Worm (Caenorhabditis elegans) whole organism, L4 larva: ENCODE measurements around the gene F54C8.1.

ENCODE experiments used
- F37D6.2 ChIP-seq: sonication (generic microtip); optimal IDR thresholded peaks from 2 replicates; lab custom pipeline; 2016; ENCODE audit warnings: mild to moderate bottlenecking, missing genetic modification characterization, missing compliant biosample characterization
- F49E8.2 ChIP-seq: sonication (generic microtip); optimal IDR thresholded peaks from 2 replicates; lab custom pipeline; 2016; ENCODE audit warnings: missing compliant biosample characterization, mild to moderate bottlenecking, missing genetic modification characterization, borderline replicate concordance
- Y48G9A.11 ChIP-seq: fragments of 200-800 bp; sonication (Bioruptor generic); IDR thresholded peaks from 2 replicates; pipeline ENCODE4 v1.3.6; 2022; ENCODE audit warnings: missing genetic modification reagents, missing genetic modification characterization, missing compliant biosample characterization
- Y75B8A.6 ChIP-seq: fragments of 200-800 bp; sonication (Bioruptor generic); IDR thresholded peaks from 2 replicates; pipeline ENCODE4 v1.3.6; 2022; ENCODE audit warnings: missing genetic modification reagents, missing genetic modification characterization, missing compliant biosample characterization
- ama-1 ChIP-seq: fragments of 150-350 bp; optimal IDR thresholded peaks from 2 replicates; lab custom pipeline; 2014; ENCODE audit warnings: inconsistent platforms, mixed read lengths
- arid-1 ChIP-seq: fragments of 200-800 bp; sonication (Bioruptor generic); conservative IDR thresholded peaks from 2 replicates; pipeline ENCODE4 v1.3.6; 2022; ENCODE audit warnings: missing genetic modification reagents, missing genetic modification characterization, missing compliant biosample characterization
- ceh-28 ChIP-seq: fragments of 150-350 bp; optimal IDR thresholded peaks from 2 replicates; lab custom pipeline; 2014; ENCODE audit warnings: missing biosample characterization, missing genetic modification reagents, missing genetic modification characterization
- ceh-62 ChIP-seq: sonication (generic microtip); optimal IDR thresholded peaks from 2 replicates; lab custom pipeline; 2017; ENCODE audit warnings: missing biosample characterization, missing genetic modification characterization
- ctbp-1 ChIP-seq: fragments of 200-800 bp; sonication (Bioruptor generic); IDR thresholded peaks from 2 replicates; pipeline ENCODE4 v1.3.6; 2022; ENCODE audit warnings: missing genetic modification reagents, missing genetic modification characterization, missing compliant biosample characterization
- daf-12 ChIP-seq: fragments of 150-350 bp; optimal IDR thresholded peaks from 2 replicates; lab custom pipeline; 2014; ENCODE audit warnings: missing biosample characterization, missing genetic modification reagents, missing genetic modification characterization
- daf-19 ChIP-seq: fragments of 200-800 bp; sonication (Bioruptor generic); conservative IDR thresholded peaks from 2 replicates; pipeline ENCODE4 v1.3.6; 2022; ENCODE audit warnings: missing genetic modification characterization, missing compliant biosample characterization
- daf-8 ChIP-seq: fragments of 200-800 bp; sonication (Bioruptor generic); IDR thresholded peaks from 2 replicates; pipeline ENCODE4 v1.3.6; 2022; ENCODE audit warnings: missing genetic modification characterization, missing compliant biosample characterization
- dpl-1 ChIP-seq: fragments of 150-350 bp; optimal IDR thresholded peaks from 2 replicates; lab custom pipeline; 2014; ENCODE audit warnings: missing biosample characterization, missing genetic modification reagents, missing genetic modification characterization
- duxl-1 ChIP-seq: sonication (generic microtip); optimal IDR thresholded peaks from 2 replicates; lab custom pipeline; 2016; ENCODE audit warnings: mild to moderate bottlenecking, missing genetic modification characterization, moderate library complexity, missing compliant biosample characterization; ENCODE audit not compliant: poor library complexity
- egl-27 ChIP-seq: sonication (generic microtip); optimal IDR thresholded peaks from 3 replicates; lab custom pipeline; 2017; ENCODE audit warnings: missing biosample characterization, missing genetic modification reagents, missing genetic modification characterization
- fos-1 ChIP-seq: fragments of 150-350 bp; optimal IDR thresholded peaks from 2 replicates; lab custom pipeline; 2014; ENCODE audit warnings: missing biosample characterization, missing genetic modification characterization
- gei-8 ChIP-seq: fragments of 200-800 bp; sonication (Bioruptor generic); optimal IDR thresholded peaks from 2 replicates; lab custom pipeline; 2018; ENCODE audit warnings: mild to moderate bottlenecking, missing genetic modification characterization, missing compliant biosample characterization
- hif-1 ChIP-seq, 2 experiments: sonication (generic microtip); optimal IDR thresholded peaks; 2 replicates each; lab custom pipeline; 2016 to 2017; ENCODE audit warnings: missing compliant biosample characterization in 2 of 2, missing genetic modification characterization in 2 of 2, missing genetic modification reagents in 2 of 2, missing genotype in 2 of 2, mild to moderate bottlenecking in 1 of 2
- hlh-11 ChIP-seq: fragments of 200-800 bp; sonication (Bioruptor generic); optimal IDR thresholded peaks from 2 replicates; lab custom pipeline; 2018; ENCODE audit warnings: mild to moderate bottlenecking, missing genetic modification characterization, missing compliant biosample characterization
- lim-7 ChIP-seq: fragments of 200-800 bp; sonication (Bioruptor generic); IDR thresholded peaks from 2 replicates; pipeline ENCODE4 v1.3.6; 2022; ENCODE audit warnings: missing genetic modification characterization, missing compliant biosample characterization
- lin-13 ChIP-seq: fragments of 150-350 bp; optimal IDR thresholded peaks from 2 replicates; lab custom pipeline; 2014; ENCODE audit warnings: missing biosample characterization, missing genetic modification reagents, missing genetic modification characterization
- lin-29 ChIP-seq: fragments of 200-800 bp; sonication (Bioruptor generic); IDR thresholded peaks from 2 replicates; pipeline ENCODE4 v1.3.6; 2022; ENCODE audit warnings: missing genetic modification reagents, missing genetic modification characterization, missing compliant biosample characterization
- lin-38 ChIP-seq: fragments of 200-800 bp; sonication (Bioruptor generic); IDR thresholded peaks from 2 replicates; pipeline ENCODE4 v1.3.6; 2022; ENCODE audit warnings: missing genetic modification reagents, missing genetic modification characterization, missing compliant biosample characterization
- lir-3 ChIP-seq: sonication (generic microtip); optimal IDR thresholded peaks from 2 replicates; lab custom pipeline; 2016; ENCODE audit warnings: mild to moderate bottlenecking, missing genetic modification characterization, missing compliant biosample characterization
- madf-5 ChIP-seq, 2 experiments: fragments of 200-800 bp; sonication (Bioruptor generic); IDR thresholded peaks; 2 replicates each; pipeline ENCODE4 v1.3.6; 2022; ENCODE audit warnings: missing compliant biosample characterization in 2 of 2, missing genetic modification characterization in 2 of 2
- mdl-1 ChIP-seq, 2 experiments: fragments of 150-350 bp in 1 of 2; sonication (generic microtip) in 1 of 2; optimal IDR thresholded peaks; 2 replicates each; lab custom pipeline; 2014 to 2017; ENCODE audit warnings: missing biosample characterization in 2 of 2, missing genetic modification characterization in 2 of 2
- mxl-2 ChIP-seq: fragments of 200-800 bp; sonication (Bioruptor generic); conservative IDR thresholded peaks from 2 replicates; pipeline ENCODE4 v1.3.6; 2022; ENCODE audit warnings: missing genetic modification reagents, missing genetic modification characterization, missing compliant biosample characterization
- mxl-3 ChIP-seq: fragments of 200-800 bp; sonication (Bioruptor generic); optimal IDR thresholded peaks from 2 replicates; lab custom pipeline; 2018; ENCODE audit warnings: mild to moderate bottlenecking, missing genetic modification characterization, missing compliant biosample characterization
- nhr-10 ChIP-seq: fragments of 150-350 bp; optimal IDR thresholded peaks from 2 replicates; lab custom pipeline; 2014; ENCODE audit warnings: missing biosample characterization, missing genetic modification characterization
- nhr-102 ChIP-seq: sonication (generic microtip); optimal IDR thresholded peaks from 2 replicates; lab custom pipeline; 2016; ENCODE audit warnings: mild to moderate bottlenecking, missing genetic modification characterization, moderate library complexity, missing compliant biosample characterization
- nhr-111 ChIP-seq: fragments of 200-800 bp; sonication (Bioruptor generic); optimal IDR thresholded peaks from 2 replicates; lab custom pipeline; 2018; ENCODE audit warnings: mild to moderate bottlenecking, missing genetic modification characterization, missing compliant biosample characterization
- nhr-48 ChIP-seq: sonication (generic microtip); optimal IDR thresholded peaks from 2 replicates; lab custom pipeline; 2016; ENCODE audit warnings: mild to moderate bottlenecking, missing genetic modification characterization, missing compliant biosample characterization
- nhr-77 ChIP-seq: fragments of 150-350 bp; optimal IDR thresholded peaks from 2 replicates; lab custom pipeline; 2014; ENCODE audit warnings: missing biosample characterization, missing genetic modification characterization
- snpc-4 ChIP-seq: fragments of 150-350 bp; optimal IDR thresholded peaks from 2 replicates; lab custom pipeline; 2014; ENCODE audit warnings: missing biosample characterization, missing genetic modification characterization
- spr-1 ChIP-seq: sonication (generic microtip); optimal IDR thresholded peaks from 2 replicates; lab custom pipeline; 2016; ENCODE audit warnings: mild to moderate bottlenecking, missing genetic modification characterization, missing compliant biosample characterization
- tag-97 ChIP-seq: fragments of 200-800 bp; sonication (Bioruptor generic); IDR thresholded peaks from 2 replicates; pipeline ENCODE4 v1.3.6; 2022; ENCODE audit warnings: missing genetic modification characterization, missing compliant biosample characterization
- unc-130 ChIP-seq: sonication (generic microtip); optimal IDR thresholded peaks from 2 replicates; lab custom pipeline; 2016; ENCODE audit warnings: missing genetic modification reagents, missing genetic modification characterization, missing compliant biosample characterization
- zag-1 ChIP-seq: fragments of 150-350 bp; optimal IDR thresholded peaks from 2 replicates; lab custom pipeline; 2014; ENCODE audit warnings: missing biosample characterization, missing genetic modification characterization
- zfp-3 ChIP-seq: fragments of 200-800 bp; sonication (Bioruptor generic); conservative IDR thresholded peaks from 2 replicates; pipeline ENCODE4 v1.3.6; 2022; ENCODE audit warnings: missing genetic modification reagents, missing genetic modification characterization, missing compliant biosample characterization
- zip-2 ChIP-seq: fragments of 150-350 bp; optimal IDR thresholded peaks from 2 replicates; lab custom pipeline; 2014; ENCODE audit warnings: missing biosample characterization, missing genetic modification characterization

F54C8.1 gene

ce11 chrIII:9441133-9441532 lies 1.6 kb downstream of the F54C8.1 start, which contains the start of gene emb-30 (continued):
- no peak for TF ChIP-seq ceh-28 (tag; lab: Kevin White, UChicago)
- no peak for TF ChIP-seq dpl-1 (GFP tag; lab: Kevin White, UChicago)
- peak; percentile 34 for TF ChIP-seq duxl-1
- TF ChIP-seq madf-5 (GFP tag; IDR thresholded peaks at IDR 0.05; lab: Robert Waterston, UW): 0 out of 4 replicates have a peak, but pooled peaks of 1 of the 2 experiments have one; percentile 2
- TF ChIP-seq nhr-48 (tag; lab: Kevin White, UChicago): no peak
- no peak for TF ChIP-seq hif-1 (tag; optimal IDR thresholded peaks at IDR 0.05; lab: Kevin White, UChicago)
- TF ChIP-seq mxl-2 (GFP tag; lab: Robert Waterston, UW): no peak
- TF ChIP-seq snpc-4: no peak
- no peak for TF ChIP-seq ceh-62 (tag; lab: Kevin White, UChicago)
- no peak for TF ChIP-seq unc-130 (GFP tag; lab: Kevin White, UChicago)
- no peak for TF ChIP-seq F37D6.2
- TF ChIP-seq fos-1 (tag; lab: Kevin White, UChicago): no peak
- TF ChIP-seq nhr-77 (tag; lab: Kevin White, UChicago): no peak
- TF ChIP-seq, all 104 proteins: peak for 6

ce11 chrIII:9442846-9443245 lies 3.3 kb downstream of the F54C8.1 start:
- no peak for TF ChIP-seq nhr-102 (tag; lab: Kevin White, UChicago)
- no peak for TF ChIP-seq nhr-48 (tag; lab: Kevin White, UChicago)
- TF ChIP-seq daf-19 (GFP tag; lab: Robert Waterston, UW): 0 out of 2 replicates have a peak, but pooled peaks have one; percentile 25
- no peak for TF ChIP-seq hif-1 (tag; optimal IDR thresholded peaks at IDR 0.05; lab: Kevin White, UChicago)
- TF ChIP-seq ama-1 (lab: Kevin White, UChicago): no peak
- no peak for TF ChIP-seq spr-1
- TF ChIP-seq mxl-3 (GFP tag; lab: Kevin White, UChicago): no peak
- no peak for TF ChIP-seq lir-3 (tag; lab: Kevin White, UChicago)
- TF ChIP-seq daf-8: no peak
- TF ChIP-seq lin-38 (GFP tag; lab: Robert Waterston, UW): peak; percentile 31; the same call in 1 of the 2 replicates
- TF ChIP-seq ctbp-1: no peak
- TF ChIP-seq zfp-3 (GFP tag; lab: Robert Waterston, UW): no peak
- TF ChIP-seq mdl-1 (tag; optimal IDR thresholded peaks at IDR 0.05; lab: Kevin White, UChicago): no peak
- TF ChIP-seq tag-97: no peak
- TF ChIP-seq Y48G9A.11 (GFP tag; lab: Robert Waterston, UW): 0 out of 2 replicates have a peak, but pooled peaks have one; percentile 5
- TF ChIP-seq mxl-2 (GFP tag; lab: Robert Waterston, UW): no peak
- no peak for TF ChIP-seq zip-2
- TF ChIP-seq fos-1 (tag; lab: Kevin White, UChicago): no peak
- no peak for TF ChIP-seq zag-1 (tag; lab: Kevin White, UChicago)
- TF ChIP-seq hlh-11 (tag; lab: Kevin White, UChicago): no peak
- TF ChIP-seq arid-1 (GFP tag; lab: Robert Waterston, UW): 0 out of 2 replicates have a peak, but pooled peaks have one; percentile 35
- peak; percentile 40 for TF ChIP-seq lin-13 (GFP tag; lab: Kevin White, UChicago)
- TF ChIP-seq gei-8: no peak
- no peak for TF ChIP-seq Y75B8A.6
- no peak for TF ChIP-seq nhr-111
- no peak for TF ChIP-seq lim-7
- no peak for TF ChIP-seq lin-29 (GFP tag; lab: Robert Waterston, UW)
- TF ChIP-seq egl-27 (tag; lab: Kevin White, UChicago): no peak
- no peak for TF ChIP-seq nhr-10 (tag; lab: Kevin White, UChicago)
- TF ChIP-seq daf-12 (tag; lab: Kevin White, UChicago): no peak
- peak; percentile 5 for TF ChIP-seq F49E8.2 (tag; lab: Kevin White, UChicago)
